Worm (Caenorhabditis elegans) whole organism, L4 larva: ENCODE measurements around the gene str-6.

Source experiments
- D1046.2 ChIP-seq: fragments of 200-800 bp; sonication (Bioruptor generic); IDR thresholded peaks from 2 replicates; pipeline ENCODE4 v1.3.6; 2022; ENCODE audit warnings: missing genetic modification characterization, missing compliant biosample characterization
- F37D6.2 ChIP-seq: sonication (generic microtip); optimal IDR thresholded peaks from 2 replicates; lab custom pipeline; 2016; ENCODE audit warnings: mild to moderate bottlenecking, missing genetic modification characterization, missing compliant biosample characterization
- F44E2.7 ChIP-seq: fragments of 200-800 bp; sonication (Bioruptor generic); IDR thresholded peaks from 2 replicates; pipeline ENCODE4 v2.1.2; 2022; ENCODE audit warnings: missing genetic modification characterization, missing compliant biosample characterization
- F49E8.2 ChIP-seq: sonication (generic microtip); optimal IDR thresholded peaks from 2 replicates; lab custom pipeline; 2016; ENCODE audit warnings: missing compliant biosample characterization, mild to moderate bottlenecking, missing genetic modification characterization, borderline replicate concordance
- aha-1 ChIP-seq: fragments of 150-350 bp; peaks from one replicate; lab custom pipeline; 2014; ENCODE audit warnings: missing biosample characterization, missing genetic modification characterization
- ceh-32 ChIP-seq: sonication (generic microtip); optimal IDR thresholded peaks from 2 replicates; lab custom pipeline; 2016; ENCODE audit warnings: mild to moderate bottlenecking, missing genetic modification characterization, missing compliant biosample characterization; ENCODE audit not compliant: poor library complexity
- ceh-44 ChIP-seq: fragments of 200-800 bp; sonication (Bioruptor generic); IDR thresholded peaks from 2 replicates; pipeline ENCODE4 v1.3.6; 2022; ENCODE audit warnings: missing genetic modification reagents, missing genetic modification characterization, missing compliant biosample characterization
- ceh-82 ChIP-seq: sonication (generic microtip); optimal IDR thresholded peaks from 2 replicates; lab custom pipeline; 2017; ENCODE audit warnings: missing biosample characterization, missing genetic modification characterization
- ces-1 ChIP-seq: fragments of 150-350 bp; sonication (generic microtip); optimal IDR thresholded peaks from 4 replicates; lab custom pipeline; 2014; ENCODE audit warnings: missing biosample characterization, missing genetic modification reagents, missing genetic modification characterization
- cey-2 ChIP-seq: sonication (generic microtip); optimal IDR thresholded peaks from 3 replicates; lab custom pipeline; 2017; ENCODE audit warnings: missing genetic modification characterization, mild to moderate bottlenecking, missing compliant biosample characterization, antibody characterized with exemption, borderline replicate concordance; ENCODE audit not compliant: insufficient read depth
- dmd-6 ChIP-seq: fragments of 200-800 bp; sonication (Bioruptor generic); IDR thresholded peaks from 2 replicates; pipeline ENCODE4 v1.3.6; 2022; ENCODE audit warnings: missing genetic modification reagents, missing genetic modification characterization, missing compliant biosample characterization
- dve-1 ChIP-seq: sonication (generic microtip); optimal IDR thresholded peaks from 2 replicates; lab custom pipeline; 2017; ENCODE audit warnings: antibody characterized with exemption, mild to moderate bottlenecking, missing genetic modification characterization, missing compliant biosample characterization; ENCODE audit not compliant: insufficient read depth
- hmg-1.1 ChIP-seq: fragments of 200-800 bp; sonication (Bioruptor generic); IDR thresholded peaks from 2 replicates; pipeline ENCODE4 v1.3.6; 2022; ENCODE audit warnings: missing genetic modification reagents, missing genetic modification characterization, missing compliant biosample characterization
- jun-1 ChIP-seq: fragments of 150-350 bp; optimal IDR thresholded peaks from 2 replicates; lab custom pipeline; 2014; ENCODE audit warnings: missing biosample characterization, missing genetic modification reagents, missing genetic modification characterization
- lin-1 ChIP-seq: fragments of 200-800 bp; sonication (Bioruptor generic); IDR thresholded peaks from 2 replicates; pipeline ENCODE4 v1.3.6; 2022; ENCODE audit warnings: missing genetic modification reagents, missing genetic modification characterization, missing compliant biosample characterization
- lin-15B ChIP-seq: fragments of 150-350 bp; sonication (generic microtip); optimal IDR thresholded peaks from 3 replicates; lab custom pipeline; 2014; ENCODE audit warnings: missing biosample characterization, missing genetic modification characterization
- lsy-2 ChIP-seq, 2 experiments: fragments of 150-350 bp in 1 of 2; sonication (generic microtip) in 1 of 2; optimal IDR thresholded peaks; 2 replicates each; lab custom pipeline; 2014 to 2017; ENCODE audit warnings: missing biosample characterization in 2 of 2, missing genetic modification characterization in 2 of 2
- madf-9 ChIP-seq: fragments of 200-800 bp; sonication (Bioruptor generic); conservative IDR thresholded peaks from 2 replicates; pipeline ENCODE4 v1.3.6; 2022; ENCODE audit warnings: missing genetic modification reagents, missing genetic modification characterization, missing compliant biosample characterization
- mdt-29 ChIP-seq: fragments of 200-800 bp; sonication (Bioruptor generic); IDR thresholded peaks from 2 replicates; pipeline ENCODE4 v1.3.6; 2022; ENCODE audit warnings: missing genetic modification reagents, missing genetic modification characterization, missing compliant biosample characterization
- mep-1 ChIP-seq: fragments of 150-350 bp; sonication (generic microtip); optimal IDR thresholded peaks from 3 replicates; lab custom pipeline; 2014; ENCODE audit warnings: missing biosample characterization, missing genetic modification characterization
- mxl-3 ChIP-seq: fragments of 200-800 bp; sonication (Bioruptor generic); optimal IDR thresholded peaks from 2 replicates; lab custom pipeline; 2018; ENCODE audit warnings: mild to moderate bottlenecking, missing genetic modification characterization, missing compliant biosample characterization
- nhr-10 ChIP-seq: fragments of 150-350 bp; optimal IDR thresholded peaks from 2 replicates; lab custom pipeline; 2014; ENCODE audit warnings: missing biosample characterization, missing genetic modification characterization
- nhr-11 ChIP-seq: fragments of 150-350 bp; optimal IDR thresholded peaks from 2 replicates; lab custom pipeline; 2014; ENCODE audit warnings: missing biosample characterization, missing genetic modification characterization
- nhr-111 ChIP-seq: fragments of 200-800 bp; sonication (Bioruptor generic); optimal IDR thresholded peaks from 2 replicates; lab custom pipeline; 2018; ENCODE audit warnings: mild to moderate bottlenecking, missing genetic modification characterization, missing compliant biosample characterization
- nhr-25 ChIP-seq: sonication (generic microtip); optimal IDR thresholded peaks from 2 replicates; lab custom pipeline; 2017; ENCODE audit warnings: missing genetic modification characterization, mild to moderate bottlenecking, missing compliant biosample characterization, antibody characterized with exemption, moderate library complexity, borderline replicate concordance; ENCODE audit not compliant: insufficient read depth
- nhr-28 ChIP-seq: fragments of 150-350 bp; optimal IDR thresholded peaks from 2 replicates; lab custom pipeline; 2014; ENCODE audit warnings: missing biosample characterization, missing genetic modification characterization
- nhr-77 ChIP-seq: fragments of 150-350 bp; optimal IDR thresholded peaks from 2 replicates; lab custom pipeline; 2014; ENCODE audit warnings: missing biosample characterization, missing genetic modification characterization
- pha-4 ChIP-seq, 2 experiments: fragments of 150-350 bp in 1 of 2; fragments of 200-800 bp in 1 of 2; sonication (Bioruptor generic) in 1 of 2; IDR thresholded peaks in 1 of 2; optimal IDR thresholded peaks in 1 of 2; 2 replicates each; pipeline versions ENCODE4 v1.3.6 to Lab custom; 2014 to 2022; ENCODE audit warnings: missing genetic modification characterization in 2 of 2, missing genetic modification reagents in 2 of 2, missing biosample characterization in 1 of 2, missing compliant biosample characterization in 1 of 2
- pqm-1 ChIP-seq: sonication (generic microtip); optimal IDR thresholded peaks from 2 replicates; lab custom pipeline; 2017; ENCODE audit warnings: missing biosample characterization, missing genetic modification characterization
- sdz-12 ChIP-seq: fragments of 200-800 bp; sonication (Bioruptor generic); optimal IDR thresholded peaks from 2 replicates; lab custom pipeline; 2018; ENCODE audit warnings: mild to moderate bottlenecking, missing genetic modification characterization, missing compliant biosample characterization
- set-16 ChIP-seq: fragments of 200-800 bp; sonication (Bioruptor generic); IDR thresholded peaks from 2 replicates; pipeline ENCODE4 v1.3.6; 2022; ENCODE audit warnings: missing genetic modification reagents, missing genetic modification characterization, missing compliant biosample characterization
- spr-1 ChIP-seq: sonication (generic microtip); optimal IDR thresholded peaks from 2 replicates; lab custom pipeline; 2016; ENCODE audit warnings: mild to moderate bottlenecking, missing genetic modification characterization, missing compliant biosample characterization
- unc-39 ChIP-seq: sonication (generic microtip); optimal IDR thresholded peaks from 2 replicates; lab custom pipeline; 2017; ENCODE audit warnings: missing biosample characterization, missing genetic modification characterization
- vab-7 ChIP-seq: fragments of 200-800 bp; sonication (Bioruptor generic); IDR thresholded peaks from 2 replicates; pipeline ENCODE4 v1.3.6; 2022; ENCODE audit warnings: missing genetic modification reagents, missing genetic modification characterization, missing compliant biosample characterization
- ztf-11 ChIP-seq: fragments of 150-350 bp; optimal IDR thresholded peaks from 2 replicates; lab custom pipeline; 2014; ENCODE audit warnings: missing biosample characterization, missing genetic modification characterization

Gene str-6

ce11 chrV:15735720-15736119 lies 14.3 kb downstream of the str-6 start, which contains the start of gene str-27:
Gene str-27, minus strand, starts transcription at chrV:15735820.
- TF ChIP-seq madf-9 (GFP tag; lab: Robert Waterston, UW) (no peak), cey-2 (tag; lab: Kevin White, UChicago) (no peak), spr-1 (tag; lab: Kevin White, UChicago) (no peak), mxl-3 (GFP tag; lab: Kevin White, UChicago) (no peak), set-16 (GFP tag; lab: Robert Waterston, UW) (no peak), aha-1 (tag; lab: Kevin White, UChicago) (peak; percentile 61)

- no peak for TF ChIP-seq dmd-6
Measured at ce11 chrV:15733568-15733967, 16.5 kb downstream of the str-6 start, which contains the start of gene T23D5.3. Gene T23D5.3, minus strand, starts transcription at chrV:15733668.

ce11 chrV:15733020-15733419 lies 17.0 kb downstream of the str-6 start:
- TF ChIP-seq F37D6.2 (tag; lab: Kevin White, UChicago) (no peak), sdz-12 (GFP tag; lab: Kevin White, UChicago) (no peak), pha-4 (GFP tag; IDR thresholded peaks at IDR 0.05; lab: Robert Waterston, UW) (no peak), pha-4 (tag; optimal IDR thresholded peaks at IDR 0.05; lab: Kevin White, UChicago) (no peak), F49E8.2 (no peak), hmg-1.1 (no peak), D1046.2 (GFP tag; lab: Robert Waterston, UW) (no peak), aha-1 (tag; lab: Kevin White, UChicago) (peak; percentile 11), nhr-11 (tag; lab: Kevin White, UChicago) (no peak), pqm-1 (tag; lab: Kevin White, UChicago) (no peak), ceh-32 (tag; lab: Kevin White, UChicago) (no peak), mdt-29 (GFP tag; lab: Robert Waterston, UW) (no peak), F44E2.7 (no peak), jun-1 (tag; lab: Kevin White, UChicago) (no peak), vab-7 (GFP tag; lab: Robert Waterston, UW) (no peak), set-16 (GFP tag; lab: Robert Waterston, UW) (peak; percentile 64), nhr-77 (tag; lab: Kevin White, UChicago) (no peak)

ce11 chrV:15732209-15732608 lies 17.8 kb downstream of the str-6 start, which contains the start of gene str-38:
Gene str-38, minus strand, starts transcription at chrV:15732309.
- TF ChIP-seq ces-1 (no peak), set-16 (GFP tag; lab: Robert Waterston, UW) (no peak), sdz-12 (GFP tag; lab: Kevin White, UChicago) (no peak), unc-39 (no peak), lsy-2 (tag; optimal IDR thresholded peaks at IDR 0.05; lab: Kevin White, UChicago) (no peak), lin-1 (GFP tag; lab: Robert Waterston, UW) (no peak), nhr-10 (tag; lab: Kevin White, UChicago) (no peak), mep-1 (no peak), dve-1 (tag; lab: Kevin White, UChicago) (no peak), aha-1 (tag; lab: Kevin White, UChicago) (no peak), nhr-111 (GFP tag; lab: Kevin White, UChicago) (no peak), ceh-82 (tag; lab: Kevin White, UChicago) (no peak), ztf-11 (tag; lab: Kevin White, UChicago) (no peak), nhr-25 (tag; lab: Kevin White, UChicago) (no peak), lin-15B (tag; lab: Kevin White, UChicago) (no peak), ceh-44 (GFP tag; lab: Robert Waterston, UW) (no peak), mdt-29 (GFP tag; lab: Robert Waterston, UW) (no peak), D1046.2 (GFP tag; lab: Robert Waterston, UW) (no peak), nhr-28 (tag; lab: Kevin White, UChicago) (no peak)
- TF ChIP-seq, all 104 proteins: peak for 0
